Fruit fly (Drosophila melanogaster) whole organism, wandering third instar larva: ENCODE data around the gene MP1.

Experiments used
- CG32264 ChIP-seq: fragments of 200-800 bp; sonication (Bioruptor generic); optimal IDR thresholded peaks from 2 replicates; lab custom pipeline; 2016; ENCODE audit warnings: missing biosample characterization, missing genetic modification characterization
- CG9705 ChIP-seq: fragments of 200-800 bp; sonication (Bioruptor generic); optimal IDR thresholded peaks from 2 replicates; lab custom pipeline; 2018; ENCODE audit warnings: missing biosample characterization, mild to moderate bottlenecking, missing genetic modification characterization
- Dfd ChIP-seq: fragments of >200 bp; optimal IDR thresholded peaks from 2 replicates; lab custom pipeline; 2017; ENCODE audit warnings: missing biosample characterization, missing genetic modification characterization
- Dif ChIP-seq: fragments of 200-275, 200-300 bp; sonication (Bioruptor generic); optimal IDR thresholded peaks from 2 replicates; lab custom pipeline; 2018; ENCODE audit warnings: missing biosample characterization, missing genetic modification characterization; ENCODE audit not compliant: partially characterized antibody
- HLH106 ChIP-seq: fragments of 200-800 bp; optimal IDR thresholded peaks from 3 replicates; lab custom pipeline; 2019; ENCODE audit warnings: missing biosample characterization, mild to moderate bottlenecking, missing genetic modification characterization, moderate library complexity
- Hnf4 ChIP-seq: fragments of 200-800 bp; sonication (Bioruptor generic); optimal IDR thresholded peaks from 2 replicates; lab custom pipeline; 2016; ENCODE audit warnings: missing biosample characterization, mild to moderate bottlenecking, missing genetic modification characterization
- Hr83 ChIP-seq: fragments of 200-300 bp; sonication (Bioruptor generic); optimal IDR thresholded peaks from 2 replicates; lab custom pipeline; 2016; ENCODE audit warnings: missing biosample characterization, mild to moderate bottlenecking, missing genetic modification characterization, moderate library complexity; ENCODE audit not compliant: poor library complexity, severe bottlenecking
- Jra ChIP-seq: sonication (Bioruptor generic); optimal IDR thresholded peaks from 2 replicates; lab custom pipeline; 2016; ENCODE audit warnings: missing biosample characterization, missing genetic modification characterization
- N ChIP-seq: fragments of >200 bp; optimal IDR thresholded peaks from 2 replicates; lab custom pipeline; 2018; ENCODE audit warnings: missing biosample characterization, missing external identifiers, missing genetic modification characterization
- OdsH ChIP-seq: fragments of 200-800 bp; sonication (Bioruptor generic); optimal IDR thresholded peaks from 2 replicates; lab custom pipeline; 2016; ENCODE audit warnings: missing biosample characterization, mild to moderate bottlenecking, missing genetic modification characterization
- Rel ChIP-seq, 2 experiments: fragments of 200-800 bp; sonication (Bioruptor generic) in 1 of 2; optimal IDR thresholded peaks; 2 replicates in 1 of 2; 3 replicates in 1 of 2; lab custom pipeline; 2016 to 2019; ENCODE audit warnings: mild to moderate bottlenecking in 2 of 2, missing biosample characterization in 2 of 2, missing genetic modification characterization in 2 of 2, moderate library complexity in 1 of 2
- Sp1 ChIP-seq: fragments of 200-800 bp; sonication (Bioruptor generic); optimal IDR thresholded peaks from 3 replicates; lab custom pipeline; 2019; ENCODE audit warnings: missing biosample characterization, mild to moderate bottlenecking, missing genetic modification characterization, moderate library complexity
- Vsx2 ChIP-seq: fragments of 200-300, 225-300 bp; sonication (Bioruptor generic); optimal IDR thresholded peaks from 2 replicates; lab custom pipeline; 2018; ENCODE audit warnings: missing biosample characterization, missing genetic modification characterization; ENCODE audit not compliant: partially characterized antibody
- brk ChIP-seq: fragments of 200-800 bp; sonication (Bioruptor generic); optimal IDR thresholded peaks from 2 replicates; lab custom pipeline; 2016; ENCODE audit warnings: missing biosample characterization, mild to moderate bottlenecking, missing genetic modification characterization
- dmrt93B ChIP-seq: fragments of 200-800 bp; sonication (Bioruptor generic); optimal IDR thresholded peaks from 2 replicates; lab custom pipeline; 2018; ENCODE audit warnings: missing biosample characterization, mild to moderate bottlenecking, missing genetic modification characterization
- dsf ChIP-seq: sonication (Bioruptor generic); optimal IDR thresholded peaks from 2 replicates; lab custom pipeline; 2016; ENCODE audit warnings: missing biosample characterization, missing genetic modification characterization, borderline replicate concordance
- foxo ChIP-seq, 2 experiments: fragments of 200-800 bp; sonication (Bioruptor generic); optimal IDR thresholded peaks; 2 replicates in 1 of 2; 3 replicates in 1 of 2; lab custom pipeline; 2016 to 2017; ENCODE audit warnings: missing biosample characterization in 2 of 2, missing genetic modification characterization in 2 of 2
- fru ChIP-seq: fragments of 200-800 bp; sonication (Bioruptor generic); optimal IDR thresholded peaks from 3 replicates; lab custom pipeline; 2016; ENCODE audit warnings: missing biosample characterization, mild to moderate bottlenecking, missing genetic modification characterization
- h ChIP-seq: fragments of 200-800 bp; sonication (Bioruptor generic); optimal IDR thresholded peaks from 3 replicates; lab custom pipeline; 2016; ENCODE audit warnings: missing biosample characterization, mild to moderate bottlenecking, missing genetic modification characterization
- lola ChIP-seq: fragments of >200 bp; optimal IDR thresholded peaks from 2 replicates; lab custom pipeline; 2017; ENCODE audit warnings: missing biosample characterization, missing genetic modification characterization
- psq ChIP-seq: fragments of 200-800 bp; sonication (Bioruptor generic); optimal IDR thresholded peaks from 3 replicates; lab custom pipeline; 2017; ENCODE audit warnings: missing biosample characterization, mild to moderate bottlenecking, missing genetic modification characterization, moderate library complexity
- rgr ChIP-seq: fragments of 200-800 bp; sonication (Bioruptor generic); optimal IDR thresholded peaks from 3 replicates; lab custom pipeline; 2016; ENCODE audit warnings: missing biosample characterization, mild to moderate bottlenecking, missing genetic modification characterization
- sage ChIP-seq: fragments of 200-800 bp; sonication (Bioruptor generic); optimal IDR thresholded peaks from 2 replicates; lab custom pipeline; 2016; ENCODE audit warnings: missing biosample characterization, mild to moderate bottlenecking, missing genetic modification characterization
- sv ChIP-seq: fragments of 200-800 bp; sonication (Bioruptor generic); optimal IDR thresholded peaks from 3 replicates; lab custom pipeline; 2016; ENCODE audit warnings: missing biosample characterization, missing genetic modification characterization
- tai ChIP-seq: sonication (Bioruptor generic); optimal IDR thresholded peaks from 2 replicates; lab custom pipeline; 2016; ENCODE audit warnings: missing biosample characterization, missing genetic modification characterization

The MP1 gene

dm6 chr3R:4348197-4348814, 40.6 kb downstream of the MP1 start:
- TF ChIP-seq HLH106 (no peak), dsf (no peak), sv (GFP tag; lab: Kevin White, UChicago) (no peak), Rel (GFP tag; optimal IDR thresholded peaks at IDR 0.05; lab: Kevin White, UChicago) (no peak), Rel (tag; optimal IDR thresholded peaks at IDR 0.05; lab: Kevin White, UChicago) (no peak), Vsx2 (GFP tag; lab: Kevin White, UChicago) (no peak), rgr (no peak), Hr83 (GFP tag; lab: Kevin White, UChicago) (no peak), tai (GFP tag; lab: Kevin White, UChicago) (no peak), Dfd (GFP tag; lab: Kevin White, UChicago) (no peak), Jra (no peak), dmrt93B (no peak), brk (GFP tag; lab: Kevin White, UChicago) (no peak), Dif (GFP tag; lab: Kevin White, UChicago) (no peak), OdsH (GFP tag; lab: Kevin White, UChicago) (no peak), Hnf4 (GFP tag; lab: Kevin White, UChicago) (no peak)
- TF ChIP-seq, all 38 proteins: peak for 0

- no peak for TF ChIP-seq psq (GFP tag; lab: Kevin White, UChicago)
- no peak for TF ChIP-seq CG32264 (GFP tag; lab: Kevin White, UChicago)
- TF ChIP-seq, all 38 proteins: peak for 0
Observed at dm6 chr3R:4350199-4350598, 42.5 kb downstream of the MP1 start.

dm6 chr3R:4353569-4353968, 45.9 kb downstream of the MP1 start:
- TF ChIP-seq foxo (GFP tag; optimal IDR thresholded peaks at IDR 0.05; lab: Kevin White, UChicago): no peak
- TF ChIP-seq N: no peak
- no peak for TF ChIP-seq sage (GFP tag; lab: Kevin White, UChicago)
- TF ChIP-seq Sp1 (GFP tag; lab: Kevin White, UChicago): no peak
- TF ChIP-seq h (GFP tag; lab: Kevin White, UChicago): no peak
- TF ChIP-seq Jra: no peak
- no peak for TF ChIP-seq lola (GFP tag; lab: Kevin White, UChicago)
- TF ChIP-seq CG9705: no peak
- no peak for TF ChIP-seq CG32264 (GFP tag; lab: Kevin White, UChicago)
- no peak for TF ChIP-seq fru (GFP tag; lab: Kevin White, UChicago)
- no peak for TF ChIP-seq Hnf4 (GFP tag; lab: Kevin White, UChicago)
